Fruit fly (Drosophila melanogaster) S2 (cell line): ENCODE results near the gene mRpS22.

ENCODE experiments used
- CG8478 ChIP-seq: fragments of >200 bp; optimal IDR thresholded peaks from 2 replicates; lab custom pipeline; 2018
- CTCF ChIP-seq, 2 experiments: fragments of >200 bp; optimal IDR thresholded peaks; 2 replicates each; lab custom pipeline; 2018

- TF ChIP-seq CTCF (optimal IDR thresholded peaks at IDR 0.05; lab: Kevin White, UChicago): no peak
- TF ChIP-seq CG8478 (lab: Kevin White, UChicago): no peak
Measured at dm6 chr3R:27953890-27954289, 37.2 kb downstream of the mRpS22 start, which contains the start of gene CG4951.
